Fruit fly (Drosophila melanogaster): ENCODE results near the gene Spg7.

Spg7 gene

DNA sequence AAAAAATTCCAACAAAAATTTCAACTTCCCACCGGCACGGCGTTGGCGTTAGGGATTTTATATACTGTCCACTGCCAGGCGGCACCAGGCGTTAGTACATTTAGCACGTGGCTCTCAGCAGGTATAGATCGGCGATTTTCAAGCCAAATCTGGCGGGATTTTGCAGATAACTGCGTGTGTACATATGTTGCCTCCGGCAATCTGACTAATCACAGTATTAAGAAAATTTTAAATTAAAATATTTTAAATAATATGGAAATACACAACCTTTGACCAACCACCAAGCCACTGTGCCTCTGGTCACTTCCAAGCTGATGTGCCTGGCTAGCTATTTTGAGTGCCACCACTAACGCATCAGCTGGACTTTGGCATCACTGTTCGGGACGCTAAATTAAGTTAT lies 34.1 kb upstream of the Spg7 start, which contains the start of the genes ttm50 and CG2712 (continued):
- TF ChIP-seq CG3281 (GFP tag; optimal IDR thresholded peaks at IDR 0.05) = peak; percentile 60
- TF ChIP-seq sisA (GFP tag; IDR thresholded peaks at IDR 0.05) = peak; percentile 40; the same call in 1 of the 2 replicates
- TF ChIP-seq wek (GFP tag; optimal IDR thresholded peaks at IDR 0.05) = no peak
- TF ChIP-seq MBD-R2 (GFP tag; IDR thresholded peaks at IDR 0.05) = peak; percentile 87
- TF ChIP-seq CG12236 (GFP tag; optimal IDR thresholded peaks at IDR 0.05) = no peak
- TF ChIP-seq CG4854 (GFP tag; optimal IDR thresholded peaks at IDR 0.05) = no peak
- TF ChIP-seq insv (GFP tag; optimal IDR thresholded peaks at IDR 0.05) = peak in 1 of 2 experiments; percentile 23
- no peak for TF ChIP-seq psq (GFP tag; optimal IDR thresholded peaks at IDR 0.05)
- no peak for TF ChIP-seq pan (optimal IDR thresholded peaks at IDR 0.05)
- peak in 1 of 2 experiments; percentile 35 for TF ChIP-seq pan (GFP tag; optimal IDR thresholded peaks at IDR 0.05 in 1 of 2, IDR thresholded peaks at IDR 0.05 in 1 of 2)
- TF ChIP-seq CG13775 (GFP tag; optimal IDR thresholded peaks at IDR 0.05) = peak; percentile 73
- peak; percentile 37; the same call in 1 of the 3 replicates for TF ChIP-seq knrl (GFP tag; IDR thresholded peaks at IDR 0.05; ENCODE audit: partially characterized antibody)
- TF ChIP-seq Scr (GFP tag; IDR thresholded peaks at IDR 0.05; ENCODE audit: partially characterized antibody) = peak; percentile 42; the same call in 1 of the 2 replicates
- peak; percentile 50 for TF ChIP-seq CG4617 (GFP tag; optimal IDR thresholded peaks at IDR 0.05; ENCODE audit: borderline replicate concordance)
- no peak for TF ChIP-seq fd64A (GFP tag; optimal IDR thresholded peaks at IDR 0.05)
- TF ChIP-seq CG17829 (tag; optimal IDR thresholded peaks at IDR 0.05) = peak; percentile 61
- no peak for TF ChIP-seq CG3065 (GFP tag; optimal IDR thresholded peaks at IDR 0.05)
- no peak for TF ChIP-seq ato (GFP tag; IDR thresholded peaks at IDR 0.05; ENCODE audit: partially characterized antibody)
- peak; percentile 12 for TF ChIP-seq mirr (GFP tag; optimal IDR thresholded peaks at IDR 0.05)
- peak; percentile 1 to 23 for TF ChIP-seq Pdp1 (GFP tag; optimal IDR thresholded peaks at IDR 0.05)
- TF ChIP-seq lilli (GFP tag; optimal IDR thresholded peaks at IDR 0.05) = peak; percentile 57
- TF ChIP-seq CG18262 (tag; optimal IDR thresholded peaks at IDR 0.05) = no peak
- no peak for TF ChIP-seq CG14965 (GFP tag; optimal IDR thresholded peaks at IDR 0.05; ENCODE audit: borderline replicate concordance)
- 0 out of 3 replicates have a peak, but pooled peaks have one; percentile 54 for TF ChIP-seq ken (GFP tag; IDR thresholded peaks at IDR 0.05)
- TF ChIP-seq CG12219 (GFP tag; optimal IDR thresholded peaks at IDR 0.05) = no peak
- no peak for TF ChIP-seq Mes4 (GFP tag; optimal IDR thresholded peaks at IDR 0.05)
- TF ChIP-seq ash1 (GFP tag; optimal IDR thresholded peaks at IDR 0.05) = no peak
- TF ChIP-seq gcm (GFP tag; optimal IDR thresholded peaks at IDR 0.05) = no peak
- TF ChIP-seq trh (GFP tag; optimal IDR thresholded peaks at IDR 0.05) = peak; percentile 21
- TF ChIP-seq ab (GFP tag; optimal IDR thresholded peaks at IDR 0.05) = no peak
- peak; percentile 52 for TF ChIP-seq Chrac-16 (GFP tag; optimal IDR thresholded peaks at IDR 0.05)
- TF ChIP-seq Ets97D (GFP tag; optimal IDR thresholded peaks at IDR 0.05) = peak; percentile 10
- TF ChIP-seq tll (GFP tag; optimal IDR thresholded peaks at IDR 0.05) = peak in 1 of 2 experiments; percentile 4
- TF ChIP-seq Gsc (GFP tag; IDR thresholded peaks at IDR 0.05) = no peak
- peak; percentile 27 for TF ChIP-seq Fer2 (tag; optimal IDR thresholded peaks at IDR 0.05)
- peak; percentile 55 for TF ChIP-seq CG2116 (GFP tag; optimal IDR thresholded peaks at IDR 0.05)
- TF ChIP-seq slou (GFP tag; optimal IDR thresholded peaks at IDR 0.05) = no peak
- TF ChIP-seq CG7928 (GFP tag; optimal IDR thresholded peaks at IDR 0.05) = peak; percentile 31
- TF ChIP-seq Bdp1 (GFP tag; optimal IDR thresholded peaks at IDR 0.05) = no peak
- peak; percentile 94 for TF ChIP-seq CG17186 (GFP tag; optimal IDR thresholded peaks at IDR 0.05)
- TF ChIP-seq Ets65A (GFP tag) = peak; percentile 62
- no peak for TF ChIP-seq CG13624 (GFP tag; optimal IDR thresholded peaks at IDR 0.05)
- peak; percentile 22; the same call in 2 of the 3 replicates for TF ChIP-seq CG14050 (GFP tag; IDR thresholded peaks at IDR 0.05)
- TF ChIP-seq CG11085 (GFP tag; IDR thresholded peaks at IDR 0.05) = no peak; the same call in 1 of the 2 replicates
- TF ChIP-seq cad (GFP tag; optimal IDR thresholded peaks at IDR 0.05) = no peak
- peak; percentile 62 for TF ChIP-seq Med (GFP tag)
- 0 out of 2 replicates have a peak, but pooled peaks have one; percentile 25 for TF ChIP-seq Adf1 (GFP tag; IDR thresholded peaks at IDR 0.05)
- no peak for TF ChIP-seq Ada2b (GFP tag; IDR thresholded peaks at IDR 0.05)
- no peak for TF ChIP-seq D (optimal IDR thresholded peaks at IDR 0.05)
- no peak for TF ChIP-seq D (GFP tag; optimal IDR thresholded peaks at IDR 0.05)
- TF ChIP-seq CG13296 (GFP tag; optimal IDR thresholded peaks at IDR 0.05) = no peak

All from whole organism, embryonic.